Worm (Caenorhabditis elegans) whole organism, L4 larva: ENCODE results near the gene F15A4.10.

ENCODE experiments used
- D1046.2 ChIP-seq: fragments of 200-800 bp; sonication (Bioruptor generic); IDR thresholded peaks from 2 replicates; pipeline ENCODE4 v1.3.6; 2022; ENCODE audit warnings: missing genetic modification characterization, missing compliant biosample characterization
- F10B5.3 ChIP-seq: sonication (generic microtip); optimal IDR thresholded peaks from 2 replicates; lab custom pipeline; 2016; ENCODE audit warnings: mild to moderate bottlenecking, missing genetic modification characterization, missing compliant biosample characterization
- F26F4.8 ChIP-seq: fragments of 200-800 bp; sonication (Bioruptor generic); conservative IDR thresholded peaks from 2 replicates; pipeline ENCODE4 v1.3.6; 2022; ENCODE audit warnings: missing genetic modification characterization, missing compliant biosample characterization
- F37D6.2 ChIP-seq: sonication (generic microtip); optimal IDR thresholded peaks from 2 replicates; lab custom pipeline; 2016; ENCODE audit warnings: mild to moderate bottlenecking, missing genetic modification characterization, missing compliant biosample characterization
- F44E2.7 ChIP-seq: fragments of 200-800 bp; sonication (Bioruptor generic); IDR thresholded peaks from 2 replicates; pipeline ENCODE4 v2.1.2; 2022; ENCODE audit warnings: missing genetic modification characterization, missing compliant biosample characterization
- T20F7.1 ChIP-seq: fragments of 200-800 bp; sonication (Bioruptor generic); optimal IDR thresholded peaks from 2 replicates; lab custom pipeline; 2018; ENCODE audit warnings: mild to moderate bottlenecking, missing genetic modification characterization, missing compliant biosample characterization
- T26A8.4 ChIP-seq: fragments of 200-800 bp; sonication (Bioruptor generic); IDR thresholded peaks from 2 replicates; pipeline ENCODE4 v1.3.6; 2022; ENCODE audit warnings: missing genetic modification characterization, missing compliant biosample characterization
- Y5F2A.4 ChIP-seq: fragments of 200-800 bp; sonication (Bioruptor generic); optimal IDR thresholded peaks from 2 replicates; lab custom pipeline; 2018; ENCODE audit warnings: mild to moderate bottlenecking, missing genetic modification characterization, missing compliant biosample characterization
- Y75B8A.6 ChIP-seq: fragments of 200-800 bp; sonication (Bioruptor generic); IDR thresholded peaks from 2 replicates; pipeline ENCODE4 v1.3.6; 2022; ENCODE audit warnings: missing genetic modification reagents, missing genetic modification characterization, missing compliant biosample characterization
- ZK337.2 ChIP-seq: fragments of 200-800 bp; sonication (Bioruptor generic); IDR thresholded peaks from 2 replicates; pipeline ENCODE4 v1.3.6; 2022; ENCODE audit warnings: missing genetic modification reagents, missing genetic modification characterization, missing compliant biosample characterization
- ama-1 ChIP-seq: fragments of 150-350 bp; optimal IDR thresholded peaks from 2 replicates; lab custom pipeline; 2014; ENCODE audit warnings: inconsistent platforms, mixed read lengths
- ceh-82 ChIP-seq: sonication (generic microtip); optimal IDR thresholded peaks from 2 replicates; lab custom pipeline; 2017; ENCODE audit warnings: missing biosample characterization, missing genetic modification characterization
- cey-2 ChIP-seq: sonication (generic microtip); optimal IDR thresholded peaks from 3 replicates; lab custom pipeline; 2017; ENCODE audit warnings: missing genetic modification characterization, mild to moderate bottlenecking, missing compliant biosample characterization, antibody characterized with exemption, borderline replicate concordance; ENCODE audit not compliant: insufficient read depth
- ctbp-1 ChIP-seq: fragments of 200-800 bp; sonication (Bioruptor generic); IDR thresholded peaks from 2 replicates; pipeline ENCODE4 v1.3.6; 2022; ENCODE audit warnings: missing genetic modification reagents, missing genetic modification characterization, missing compliant biosample characterization
- daf-12 ChIP-seq: fragments of 150-350 bp; optimal IDR thresholded peaks from 2 replicates; lab custom pipeline; 2014; ENCODE audit warnings: missing biosample characterization, missing genetic modification reagents, missing genetic modification characterization
- dmd-9 ChIP-seq: fragments of 200-800 bp; sonication (Bioruptor generic); IDR thresholded peaks from 2 replicates; pipeline ENCODE4 v1.3.6; 2022; ENCODE audit warnings: missing genetic modification reagents, missing genetic modification characterization, missing compliant biosample characterization
- egl-43 ChIP-seq: fragments of 200-800 bp; sonication (Bioruptor generic); IDR thresholded peaks from 2 replicates; pipeline ENCODE4 v1.3.6; 2022; ENCODE audit warnings: missing genetic modification reagents, missing genetic modification characterization, missing compliant biosample characterization
- fos-1 ChIP-seq: fragments of 150-350 bp; optimal IDR thresholded peaks from 2 replicates; lab custom pipeline; 2014; ENCODE audit warnings: missing biosample characterization, missing genetic modification characterization
- gei-8 ChIP-seq: fragments of 200-800 bp; sonication (Bioruptor generic); optimal IDR thresholded peaks from 2 replicates; lab custom pipeline; 2018; ENCODE audit warnings: mild to moderate bottlenecking, missing genetic modification characterization, missing compliant biosample characterization
- hmg-1.1 ChIP-seq: fragments of 200-800 bp; sonication (Bioruptor generic); IDR thresholded peaks from 2 replicates; pipeline ENCODE4 v1.3.6; 2022; ENCODE audit warnings: missing genetic modification reagents, missing genetic modification characterization, missing compliant biosample characterization
- jun-1 ChIP-seq: fragments of 150-350 bp; optimal IDR thresholded peaks from 2 replicates; lab custom pipeline; 2014; ENCODE audit warnings: missing biosample characterization, missing genetic modification reagents, missing genetic modification characterization
- lim-7 ChIP-seq: fragments of 200-800 bp; sonication (Bioruptor generic); IDR thresholded peaks from 2 replicates; pipeline ENCODE4 v1.3.6; 2022; ENCODE audit warnings: missing genetic modification characterization, missing compliant biosample characterization
- lin-13 ChIP-seq: fragments of 150-350 bp; optimal IDR thresholded peaks from 2 replicates; lab custom pipeline; 2014; ENCODE audit warnings: missing biosample characterization, missing genetic modification reagents, missing genetic modification characterization
- lin-38 ChIP-seq: fragments of 200-800 bp; sonication (Bioruptor generic); IDR thresholded peaks from 2 replicates; pipeline ENCODE4 v1.3.6; 2022; ENCODE audit warnings: missing genetic modification reagents, missing genetic modification characterization, missing compliant biosample characterization
- lsy-2 ChIP-seq, 2 experiments: fragments of 150-350 bp in 1 of 2; sonication (generic microtip) in 1 of 2; optimal IDR thresholded peaks; 2 replicates each; lab custom pipeline; 2014 to 2017; ENCODE audit warnings: missing biosample characterization in 2 of 2, missing genetic modification characterization in 2 of 2
- mdl-1 ChIP-seq, 2 experiments: fragments of 150-350 bp in 1 of 2; sonication (generic microtip) in 1 of 2; optimal IDR thresholded peaks; 2 replicates each; lab custom pipeline; 2014 to 2017; ENCODE audit warnings: missing biosample characterization in 2 of 2, missing genetic modification characterization in 2 of 2
- mes-2 ChIP-seq: sonication (generic microtip); optimal IDR thresholded peaks from 2 replicates; lab custom pipeline; 2016; ENCODE audit warnings: missing genotype, mild to moderate bottlenecking, missing genetic modification characterization, missing compliant biosample characterization; ENCODE audit not compliant: poor library complexity, severe bottlenecking
- mxl-2 ChIP-seq: fragments of 200-800 bp; sonication (Bioruptor generic); conservative IDR thresholded peaks from 2 replicates; pipeline ENCODE4 v1.3.6; 2022; ENCODE audit warnings: missing genetic modification reagents, missing genetic modification characterization, missing compliant biosample characterization
- nhr-10 ChIP-seq: fragments of 150-350 bp; optimal IDR thresholded peaks from 2 replicates; lab custom pipeline; 2014; ENCODE audit warnings: missing biosample characterization, missing genetic modification characterization
- nhr-102 ChIP-seq: sonication (generic microtip); optimal IDR thresholded peaks from 2 replicates; lab custom pipeline; 2016; ENCODE audit warnings: mild to moderate bottlenecking, missing genetic modification characterization, moderate library complexity, missing compliant biosample characterization
- nhr-11 ChIP-seq: fragments of 150-350 bp; optimal IDR thresholded peaks from 2 replicates; lab custom pipeline; 2014; ENCODE audit warnings: missing biosample characterization, missing genetic modification characterization
- nhr-111 ChIP-seq: fragments of 200-800 bp; sonication (Bioruptor generic); optimal IDR thresholded peaks from 2 replicates; lab custom pipeline; 2018; ENCODE audit warnings: mild to moderate bottlenecking, missing genetic modification characterization, missing compliant biosample characterization
- nhr-41 ChIP-seq: fragments of 200-800 bp; sonication (Bioruptor generic); IDR thresholded peaks from 2 replicates; pipeline ENCODE4 v1.3.6; 2022; ENCODE audit warnings: missing genetic modification reagents, missing genetic modification characterization, missing compliant biosample characterization
- nhr-76 ChIP-seq: fragments of 150-350 bp; optimal IDR thresholded peaks from 2 replicates; lab custom pipeline; 2014; ENCODE audit warnings: missing biosample characterization, missing genetic modification characterization
- nhr-77 ChIP-seq: fragments of 150-350 bp; optimal IDR thresholded peaks from 2 replicates; lab custom pipeline; 2014; ENCODE audit warnings: missing biosample characterization, missing genetic modification characterization
- pqm-1 ChIP-seq: sonication (generic microtip); optimal IDR thresholded peaks from 2 replicates; lab custom pipeline; 2017; ENCODE audit warnings: missing biosample characterization, missing genetic modification characterization
- sdz-12 ChIP-seq: fragments of 200-800 bp; sonication (Bioruptor generic); optimal IDR thresholded peaks from 2 replicates; lab custom pipeline; 2018; ENCODE audit warnings: mild to moderate bottlenecking, missing genetic modification characterization, missing compliant biosample characterization
- spr-3 ChIP-seq: fragments of 200-800 bp; sonication (Bioruptor generic); optimal IDR thresholded peaks from 2 replicates; lab custom pipeline; 2018; ENCODE audit warnings: mild to moderate bottlenecking, missing genetic modification characterization, missing compliant biosample characterization
- tag-97 ChIP-seq: fragments of 200-800 bp; sonication (Bioruptor generic); IDR thresholded peaks from 2 replicates; pipeline ENCODE4 v1.3.6; 2022; ENCODE audit warnings: missing genetic modification characterization, missing compliant biosample characterization
- tra-1 ChIP-seq: fragments of 200-800 bp; sonication (Bioruptor generic); IDR thresholded peaks from 2 replicates; pipeline ENCODE4 v1.3.6; 2022; ENCODE audit warnings: missing genetic modification reagents, missing genetic modification characterization, missing compliant biosample characterization
- unc-39 ChIP-seq: sonication (generic microtip); optimal IDR thresholded peaks from 2 replicates; lab custom pipeline; 2017; ENCODE audit warnings: missing biosample characterization, missing genetic modification characterization
- zfp-3 ChIP-seq: fragments of 200-800 bp; sonication (Bioruptor generic); conservative IDR thresholded peaks from 2 replicates; pipeline ENCODE4 v1.3.6; 2022; ENCODE audit warnings: missing genetic modification reagents, missing genetic modification characterization, missing compliant biosample characterization
- zip-11 ChIP-seq: fragments of 200-800 bp; sonication (Bioruptor generic); IDR thresholded peaks from 2 replicates; pipeline ENCODE4 v1.3.6; 2022; ENCODE audit warnings: missing genetic modification characterization, missing compliant biosample characterization

The F15A4.10 gene

ce11 chrII:12489903-12490302 is 4.9 kb upstream of the F15A4.10 start, which contains the start of gene T21B4.15:
Gene T21B4.15, plus strand, starts transcription at chrII:12490203.
- TF ChIP-seq F26F4.8 (GFP tag; lab: Robert Waterston, UW) (no peak), ama-1 (lab: Kevin White, UChicago) (no peak), nhr-77 (tag; lab: Kevin White, UChicago) (no peak), T20F7.1 (GFP tag; lab: Kevin White, UChicago) (no peak), mxl-2 (GFP tag; lab: Robert Waterston, UW) (no peak), nhr-102 (tag; lab: Kevin White, UChicago) (no peak), lin-13 (GFP tag; lab: Kevin White, UChicago) (no peak), ctbp-1 (GFP tag; lab: Robert Waterston, UW) (no peak), pqm-1 (tag; lab: Kevin White, UChicago) (no peak), gei-8 (no peak), Y5F2A.4 (GFP tag; lab: Kevin White, UChicago) (no peak)

- no peak for TF ChIP-seq zip-11 (GFP tag; lab: Robert Waterston, UW)
- no peak for TF ChIP-seq spr-3 (GFP tag; lab: Kevin White, UChicago)
- TF ChIP-seq ZK337.2: no peak
- no peak for TF ChIP-seq daf-12 (tag; lab: Kevin White, UChicago)
- no peak for TF ChIP-seq unc-39 (tag; lab: Kevin White, UChicago)
- TF ChIP-seq hmg-1.1: no peak
- TF ChIP-seq fos-1 (tag; lab: Kevin White, UChicago): no peak
- no peak for TF ChIP-seq Y75B8A.6
- no peak for TF ChIP-seq sdz-12 (GFP tag; lab: Kevin White, UChicago)
- no peak for TF ChIP-seq nhr-10
- TF ChIP-seq egl-43: no peak
- TF ChIP-seq F10B5.3 (tag; lab: Kevin White, UChicago): no peak
- no peak for TF ChIP-seq lin-38 (GFP tag; lab: Robert Waterston, UW)
- no peak for TF ChIP-seq ceh-82 (tag; lab: Kevin White, UChicago)
- TF ChIP-seq mdl-1 (tag; optimal IDR thresholded peaks at IDR 0.05; lab: Kevin White, UChicago): no peak
- TF ChIP-seq cey-2 (tag; lab: Kevin White, UChicago): no peak
- TF ChIP-seq nhr-11 (tag; lab: Kevin White, UChicago): no peak
Measured at ce11 chrII:12488810-12489209, 3.9 kb upstream of the F15A4.10 start.

- TF ChIP-seq tag-97 (GFP tag; lab: Robert Waterston, UW) (no peak), jun-1 (tag; lab: Kevin White, UChicago) (no peak), Y75B8A.6 (no peak), mes-2 (no peak), nhr-76 (tag; lab: Kevin White, UChicago) (no peak), nhr-111 (no peak), lsy-2 (tag; optimal IDR thresholded peaks at IDR 0.05; lab: Kevin White, UChicago) (no peak), zip-11 (GFP tag; lab: Robert Waterston, UW) (no peak), lim-7 (GFP tag; lab: Robert Waterston, UW) (no peak), D1046.2 (no peak), tra-1 (GFP tag; lab: Robert Waterston, UW) (no peak), zfp-3 (GFP tag; lab: Robert Waterston, UW) (no peak), nhr-102 (tag; lab: Kevin White, UChicago) (no peak), nhr-41 (GFP tag; lab: Robert Waterston, UW) (no peak), T26A8.4 (GFP tag; lab: Robert Waterston, UW) (no peak), dmd-9 (GFP tag; lab: Robert Waterston, UW) (no peak), F44E2.7 (GFP tag; lab: Robert Waterston, UW) (no peak), F37D6.2 (tag; lab: Kevin White, UChicago) (no peak)
Measured at ce11 chrII:12482622-12483021, 2.3 kb downstream of the F15A4.10 start, which contains the start of gene fbxb-102. Gene fbxb-102, plus strand, starts transcription at chrII:12482922.
